Fruit fly (Drosophila melanogaster) whole organism, wandering third instar larva: ENCODE data around the gene CG13875.

Source experiments
- CG9705 ChIP-seq: fragments of 200-800 bp; sonication (Bioruptor generic); optimal IDR thresholded peaks from 2 replicates; lab custom pipeline; 2018; ENCODE audit warnings: missing biosample characterization, mild to moderate bottlenecking, missing genetic modification characterization
- CrebA ChIP-seq: fragments of 200-800 bp; sonication (Bioruptor generic); optimal IDR thresholded peaks from 2 replicates; lab custom pipeline; 2016; ENCODE audit warnings: missing biosample characterization, mild to moderate bottlenecking, missing genetic modification characterization, borderline replicate concordance
- Dfd ChIP-seq: fragments of >200 bp; optimal IDR thresholded peaks from 2 replicates; lab custom pipeline; 2017; ENCODE audit warnings: missing biosample characterization, missing genetic modification characterization
- Dif ChIP-seq: fragments of 200-275, 200-300 bp; sonication (Bioruptor generic); optimal IDR thresholded peaks from 2 replicates; lab custom pipeline; 2018; ENCODE audit warnings: missing biosample characterization, missing genetic modification characterization; ENCODE audit not compliant: partially characterized antibody
- Hr78 ChIP-seq: fragments of >200 bp; optimal IDR thresholded peaks from 2 replicates; lab custom pipeline; 2017; ENCODE audit warnings: missing biosample characterization, missing genetic modification characterization
- Mio ChIP-seq: sonication (Bioruptor generic); optimal IDR thresholded peaks from 2 replicates; lab custom pipeline; 2016; ENCODE audit warnings: missing biosample characterization, missing genetic modification characterization
- br ChIP-seq: fragments of 200-800 bp; sonication (Bioruptor generic); optimal IDR thresholded peaks from 2 replicates; lab custom pipeline; 2016; ENCODE audit warnings: missing biosample characterization, missing genetic modification characterization
- ey ChIP-seq: fragments of 200-800 bp; sonication (Bioruptor generic); optimal IDR thresholded peaks from 2 replicates; lab custom pipeline; 2016; ENCODE audit warnings: missing biosample characterization, missing genetic modification characterization
- lola ChIP-seq: fragments of >200 bp; optimal IDR thresholded peaks from 2 replicates; lab custom pipeline; 2017; ENCODE audit warnings: missing biosample characterization, missing genetic modification characterization
- psq ChIP-seq: fragments of 200-800 bp; sonication (Bioruptor generic); optimal IDR thresholded peaks from 3 replicates; lab custom pipeline; 2017; ENCODE audit warnings: missing biosample characterization, mild to moderate bottlenecking, missing genetic modification characterization, moderate library complexity
- usp ChIP-seq: fragments of >200 bp; optimal IDR thresholded peaks from 2 replicates; lab custom pipeline; 2017; ENCODE audit warnings: missing biosample characterization, missing genetic modification characterization

dm6 chr3L:216325-216724 lies 36.6 kb downstream of the CG13875 start, which contains the start of gene Kaz1-ORFB:
- TF ChIP-seq psq (no peak), Dif (GFP tag; lab: Kevin White, UChicago) (no peak), CG9705 (no peak), Hr78 (GFP tag; lab: Kevin White, UChicago) (no peak), lola (no peak), usp (GFP tag; lab: Kevin White, UChicago) (no peak), br (GFP tag; lab: Kevin White, UChicago) (no peak), Mio (GFP tag; lab: Kevin White, UChicago) (no peak), Dfd (GFP tag; lab: Kevin White, UChicago) (no peak), CrebA (GFP tag; lab: Kevin White, UChicago) (no peak), ey (GFP tag; lab: Kevin White, UChicago) (no peak)
